Worm (Caenorhabditis elegans) whole organism, mixed stage, embryonic: Measurements from ENCODE around the gene F42A9.11.

ENCODE experiments used
- ceh-39 ChIP-seq: fragments of 150-350 bp; optimal IDR thresholded peaks from 2 replicates; lab custom pipeline; 2014; ENCODE audit warnings: missing biosample characterization, missing genetic modification characterization
- nhr-237 ChIP-seq: fragments of 150-350 bp; optimal IDR thresholded peaks from 2 replicates; lab custom pipeline; 2014; ENCODE audit warnings: missing biosample characterization, missing genetic modification characterization
- sem-2 ChIP-seq: fragments of 200-800 bp; sonication (Bioruptor generic); optimal IDR thresholded peaks from 2 replicates; lab custom pipeline; 2018; ENCODE audit warnings: mild to moderate bottlenecking, missing genetic modification characterization, missing compliant biosample characterization

ce11 chrIV:8614680-8615079 is 12.8 kb upstream of the F42A9.11 start, which contains the start of gene cyp-33E3:
- TF ChIP-seq nhr-237 (tag; lab: Kevin White, UChicago) (no peak), ceh-39 (tag; lab: Kevin White, UChicago) (no peak), sem-2 (GFP tag; lab: Kevin White, UChicago) (no peak)
